Worm (Caenorhabditis elegans) whole organism, midembryonic: ENCODE measurements around the gene T25B9.5.

Source experiments
- cog-1 ChIP-seq: sonication (generic microtip); optimal IDR thresholded peaks from 2 replicates; lab custom pipeline; 2016; ENCODE audit warnings: missing genetic modification characterization, missing compliant biosample characterization
- klf-2 ChIP-seq: fragments of 200-800 bp; sonication (Bioruptor generic); conservative IDR thresholded peaks from 2 replicates; pipeline ENCODE4 v1.3.6; 2022; ENCODE audit warnings: missing genetic modification reagents, missing genetic modification characterization, missing compliant biosample characterization
- ztf-29 ChIP-seq: fragments of 200-800 bp; sonication (Bioruptor generic); IDR thresholded peaks from 2 replicates; pipeline ENCODE4 v1.3.6; 2022; ENCODE audit warnings: missing genetic modification reagents, missing genetic modification characterization, missing compliant biosample characterization

ce11 chrIV:10778582-10778981, 24.0 kb upstream of the T25B9.5 start:
- TF ChIP-seq klf-2 (no peak), cog-1 (tag; lab: Kevin White, UChicago) (no peak), ztf-29 (no peak)
